Fruit fly (Drosophila melanogaster) whole organism, pupa: ENCODE data around the gene CG17329.

ENCODE experiments used
- CG10348 ChIP-seq: fragments of 200-800 bp; sonication (Bioruptor generic); IDR thresholded peaks from 2 replicates; pipeline ENCODE4 v1.3.6; 2022; ENCODE audit warnings: missing biosample characterization, missing genetic modification characterization
- CG12605 ChIP-seq: fragments of 200-800 bp; sonication (Bioruptor generic); IDR thresholded peaks from 2 replicates; pipeline ENCODE4 v1.3.6; 2022; ENCODE audit warnings: missing biosample characterization, missing genetic modification characterization
- CG13204 ChIP-seq: fragments of 200-800 bp; sonication (Bioruptor generic); optimal IDR thresholded peaks from 2 replicates; lab custom pipeline; 2018; ENCODE audit warnings: missing biosample characterization, mild to moderate bottlenecking, missing genetic modification characterization, moderate library complexity
- CG14655 ChIP-seq: fragments of 200-800 bp; sonication (Bioruptor generic); optimal IDR thresholded peaks from 3 replicates; lab custom pipeline; 2017; ENCODE audit warnings: mild to moderate bottlenecking, missing biosample characterization, missing genetic modification reagents, missing genetic modification characterization
- CG15710 ChIP-seq: fragments of 200-800 bp; sonication (Bioruptor generic); optimal IDR thresholded peaks from 2 replicates; lab custom pipeline; 2018; ENCODE audit warnings: missing biosample characterization, mild to moderate bottlenecking, missing genetic modification characterization, moderate library complexity
- CG17806 ChIP-seq: fragments of 200-800 bp; sonication (Bioruptor generic); optimal IDR thresholded peaks from 2 replicates; lab custom pipeline; 2018; ENCODE audit warnings: missing biosample characterization, mild to moderate bottlenecking, missing genetic modification characterization, moderate library complexity
- CG32121 ChIP-seq: fragments of 200-800 bp; sonication (Bioruptor generic); IDR thresholded peaks from 2 replicates; pipeline ENCODE4 v1.3.6; 2022; ENCODE audit warnings: missing biosample characterization, missing genetic modification characterization
- CG34367 ChIP-seq: fragments of 200-800 bp; sonication (Bioruptor generic); optimal IDR thresholded peaks from 2 replicates; lab custom pipeline; 2018; ENCODE audit warnings: missing biosample characterization, mild to moderate bottlenecking, missing genetic modification characterization
- CG4496 ChIP-seq: fragments of 200-800 bp; sonication (Bioruptor generic); IDR thresholded peaks from 3 replicates; pipeline ENCODE4 v1.3.6; 2022; ENCODE audit warnings: missing biosample characterization, missing genetic modification characterization
- CG8159 ChIP-seq: fragments of 200-800 bp; sonication (Bioruptor generic); optimal IDR thresholded peaks from 3 replicates; lab custom pipeline; 2018; ENCODE audit warnings: missing biosample characterization, mild to moderate bottlenecking, missing genetic modification characterization, moderate library complexity
- CG8301 ChIP-seq: fragments of 200-800 bp; sonication (Bioruptor generic); optimal IDR thresholded peaks from 2 replicates; lab custom pipeline; 2018; ENCODE audit warnings: missing biosample characterization, mild to moderate bottlenecking, missing genetic modification characterization
- CG9948 ChIP-seq: fragments of 200-800 bp; sonication (Bioruptor generic); optimal IDR thresholded peaks from 2 replicates; lab custom pipeline; 2018; ENCODE audit warnings: missing biosample characterization, mild to moderate bottlenecking, missing genetic modification characterization, moderate library complexity
- D1 ChIP-seq: fragments of 200-800 bp; sonication (Bioruptor generic); optimal IDR thresholded peaks from 2 replicates; lab custom pipeline; 2018; ENCODE audit warnings: missing biosample characterization, mild to moderate bottlenecking, missing genetic modification characterization, moderate library complexity
- EcR ChIP-seq: fragments of 200-800 bp; sonication (Bioruptor generic); optimal IDR thresholded peaks from 3 replicates; lab custom pipeline; 2019; ENCODE audit warnings: missing biosample characterization, missing genetic modification characterization, mild to moderate bottlenecking, moderate library complexity, missing genetic modification reagents
- Ets98B ChIP-seq: fragments of 200-800 bp; sonication (Bioruptor generic); IDR thresholded peaks from 2 replicates; pipeline ENCODE4 v1.3.6; 2022; ENCODE audit warnings: missing biosample characterization, missing genetic modification characterization
- Pif1A ChIP-seq: fragments of 200-800 bp; sonication (Bioruptor generic); optimal IDR thresholded peaks from 3 replicates; lab custom pipeline; 2016; ENCODE audit warnings: missing biosample characterization, missing genetic modification characterization
- Pif1B ChIP-seq: fragments of 200-800 bp; sonication (Bioruptor generic); optimal IDR thresholded peaks from 3 replicates; lab custom pipeline; 2016; ENCODE audit warnings: missing biosample characterization, missing genetic modification characterization
- Snoo ChIP-seq: fragments of 200-800 bp; sonication (Bioruptor generic); optimal IDR thresholded peaks from 3 replicates; lab custom pipeline; 2017; ENCODE audit warnings: missing biosample characterization, mild to moderate bottlenecking, missing genetic modification characterization, inconsistent platforms
- fd96Ca ChIP-seq: fragments of 200-800 bp; sonication (Bioruptor generic); IDR thresholded peaks from 3 replicates; pipeline ENCODE4 v1.3.6; 2022; ENCODE audit warnings: missing biosample characterization, missing genetic modification characterization
- gl ChIP-seq: fragments of 200-800 bp; sonication (Bioruptor generic); optimal IDR thresholded peaks from 2 replicates; lab custom pipeline; 2018; ENCODE audit warnings: missing biosample characterization, mild to moderate bottlenecking, missing genetic modification characterization
- rn ChIP-seq: fragments of 200-800 bp; sonication (Bioruptor generic); IDR thresholded peaks from 2 replicates; pipeline ENCODE4 v1.3.6; 2022; ENCODE audit warnings: missing biosample characterization, missing genetic modification characterization

Gene CG17329

DNA sequence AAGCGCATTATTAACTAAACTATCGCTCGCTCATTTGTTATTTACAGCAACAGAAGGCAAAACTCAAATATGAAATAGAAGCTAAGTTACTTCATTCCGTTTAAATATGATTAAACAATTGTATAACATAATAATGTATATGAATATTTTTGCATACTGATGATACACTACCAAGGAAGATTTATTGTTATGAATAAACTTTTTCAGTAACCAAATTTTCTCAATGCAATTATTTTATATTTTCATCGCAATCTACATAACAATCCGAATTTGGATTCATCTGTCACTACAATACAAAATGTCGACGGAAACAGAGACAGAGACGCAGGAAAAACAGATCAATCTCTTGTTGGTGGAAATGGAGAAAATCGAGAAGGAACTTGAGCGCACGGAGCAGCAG, at the start of gene CG17329:
CG17329 (plus strand) TSS at position 301 of the 400 bp plus-strand sequence.
- TF ChIP-seq Pif1B (GFP tag; lab: Kevin White, UChicago) (no peak), EcR (no peak), CG4496 (GFP tag; lab: Robert Waterston, UW) (no peak), CG14655 (no peak), D1 (tag; lab: Kevin White, UChicago) (no peak), gl (no peak)

dm6 chr2L:16241639-16242038, 49.4 kb upstream of the CG17329 start, which contains the start of gene CG42818:
TSS of gene CG42818 (plus strand) at chr2L:16241939.
- no peak for TF ChIP-seq EcR
- no peak for TF ChIP-seq Ets98B (GFP tag; lab: Robert Waterston, UW)
- no peak for TF ChIP-seq CG12605 (GFP tag; lab: Robert Waterston, UW)
- TF ChIP-seq CG15710 (tag; lab: Kevin White, UChicago) = no peak
- TF ChIP-seq CG10348 (GFP tag; lab: Robert Waterston, UW) = no peak
- TF ChIP-seq fd96Ca (GFP tag; lab: Robert Waterston, UW) = no peak
- no peak for TF ChIP-seq CG17806 (tag; lab: Kevin White, UChicago)
- no peak for TF ChIP-seq D1 (tag; lab: Kevin White, UChicago)
- no peak for TF ChIP-seq CG4496 (GFP tag; lab: Robert Waterston, UW)
- no peak for TF ChIP-seq CG14655
- TF ChIP-seq CG32121 (GFP tag; lab: Robert Waterston, UW) = no peak
- no peak for TF ChIP-seq rn

dm6 chr2L:16251598-16252131, 39.4 kb upstream of the CG17329 start, which contains the start of gene CG46309:
TSS of gene CG46309 (minus strand) at chr2L:16251788.
- TF ChIP-seq CG8301 (peak; percentile 31), Snoo (tag; lab: Kevin White, UChicago) (peak; percentile 1), rn (no peak), CG17806 (tag; lab: Kevin White, UChicago) (peak; percentile 41), fd96Ca (GFP tag; lab: Robert Waterston, UW) (no peak), Pif1A (GFP tag; lab: Kevin White, UChicago) (peak; percentile 34)

DNA sequence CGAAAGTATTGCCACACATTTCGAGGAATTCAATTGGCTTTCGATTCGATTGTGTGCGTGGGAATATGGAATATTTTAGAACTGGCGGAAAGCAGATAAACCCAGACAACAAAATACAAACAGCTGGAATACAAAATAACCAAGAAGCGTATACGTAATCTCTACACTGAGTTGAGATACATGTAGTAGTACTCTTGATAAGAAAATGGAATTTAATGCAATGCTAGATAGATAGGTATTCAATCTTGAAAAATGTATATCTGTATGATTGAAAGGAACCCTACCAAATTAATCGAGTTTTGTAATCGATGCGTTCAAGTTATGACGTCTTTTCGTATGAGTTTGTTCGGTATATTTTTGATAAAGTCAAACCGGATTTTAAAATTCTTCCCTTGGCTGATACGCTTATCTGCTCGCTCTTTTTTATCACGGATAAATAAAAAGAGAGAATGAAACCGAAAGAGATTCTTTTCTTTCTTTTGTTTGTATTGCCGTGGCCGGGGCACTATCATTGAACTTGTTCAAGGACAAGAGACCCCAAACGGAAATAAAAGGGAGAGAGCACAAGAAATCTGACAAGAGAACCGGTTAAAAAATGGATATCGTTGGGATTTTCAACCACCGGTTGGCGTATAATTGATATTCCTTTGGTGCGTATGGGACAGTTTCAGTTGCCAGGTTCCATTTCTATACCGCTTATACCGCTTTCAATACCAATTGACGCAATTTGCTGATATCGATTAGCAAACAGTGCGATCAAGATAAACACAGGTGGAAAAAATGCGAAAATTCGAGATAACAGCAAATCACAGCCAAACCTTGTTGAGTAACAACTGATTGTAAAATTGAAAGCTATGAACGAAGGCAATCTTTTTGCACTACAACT, 35.6 kb upstream of the CG17329 start:
- TF ChIP-seq Pif1A (GFP tag; lab: Kevin White, UChicago) = no peak
- TF ChIP-seq D1 (tag; lab: Kevin White, UChicago) = no peak
- peak; percentile 13 for TF ChIP-seq CG13204 (GFP tag; lab: Kevin White, UChicago)
- TF ChIP-seq fd96Ca (GFP tag; lab: Robert Waterston, UW) = no peak
- TF ChIP-seq CG4496 (GFP tag; lab: Robert Waterston, UW) = no peak
- TF ChIP-seq CG32121 (GFP tag; lab: Robert Waterston, UW) = no peak
- TF ChIP-seq CG8159 (tag; lab: Kevin White, UChicago) = peak; percentile 24
- peak; percentile 34 for TF ChIP-seq CG34367 (tag; lab: Kevin White, UChicago)
- peak; percentile 98 for TF ChIP-seq EcR
- TF ChIP-seq gl = peak; percentile 50
- TF ChIP-seq CG15710 (tag; lab: Kevin White, UChicago) = peak; percentile 12
- TF ChIP-seq CG17806 (tag; lab: Kevin White, UChicago) = no peak
- no peak for TF ChIP-seq Ets98B (GFP tag; lab: Robert Waterston, UW)
- TF ChIP-seq, all 21 proteins: peak for 6

dm6 chr2L:16256118-16256435, 35.0 kb upstream of the CG17329 start:
- no peak for TF ChIP-seq CG32121 (GFP tag; lab: Robert Waterston, UW)
- TF ChIP-seq CG14655 = no peak
- TF ChIP-seq CG9948 = no peak
- no peak for TF ChIP-seq CG4496 (GFP tag; lab: Robert Waterston, UW)
- no peak for TF ChIP-seq EcR
- no peak for TF ChIP-seq CG8301
- TF ChIP-seq Pif1A (GFP tag; lab: Kevin White, UChicago) = no peak
- no peak for TF ChIP-seq Pif1B (GFP tag; lab: Kevin White, UChicago)
- no peak for TF ChIP-seq rn
- TF ChIP-seq CG10348 (GFP tag; lab: Robert Waterston, UW) = no peak
- TF ChIP-seq CG12605 (GFP tag; lab: Robert Waterston, UW) = no peak
- no peak for TF ChIP-seq fd96Ca (GFP tag; lab: Robert Waterston, UW)
- TF ChIP-seq Snoo (tag; lab: Kevin White, UChicago) = no peak
- no peak for TF ChIP-seq CG34367 (tag; lab: Kevin White, UChicago)
- TF ChIP-seq CG17806 (tag; lab: Kevin White, UChicago) = no peak
- no peak for TF ChIP-seq CG13204 (GFP tag; lab: Kevin White, UChicago)
